Fruit fly (Drosophila melanogaster): ENCODE results near the gene Sos.

Gene Sos

dm6 chr2L:13778648-13779047, 35.0 kb upstream of the Sos start (continued):
- TF ChIP-seq CG2129 (GFP tag; IDR thresholded peaks at IDR 0.05; ENCODE audit: partially characterized antibody) (no peak), hkb (optimal IDR thresholded peaks at IDR 0.05) (no peak), hkb (GFP tag; IDR thresholded peaks at IDR 0.05) (peak; percentile 69), CG3407 (GFP tag; optimal IDR thresholded peaks at IDR 0.05) (peak; percentile 49), Dad (GFP tag; optimal IDR thresholded peaks at IDR 0.05) (peak; percentile 43), lbe (GFP tag; optimal IDR thresholded peaks at IDR 0.05) (no peak), CG18476 (GFP tag; optimal IDR thresholded peaks at IDR 0.05) (peak; percentile 54), B-H1 (GFP tag; IDR thresholded peaks at IDR 0.05) (peak; percentile 33; the same call in 1 of the 3 replicates), crol (GFP tag; IDR thresholded peaks at IDR 0.05) (no peak), Oaz (GFP tag; IDR thresholded peaks at IDR 0.05) (no peak), CG33557 (GFP tag; optimal IDR thresholded peaks at IDR 0.05) (no peak), CG8388 (GFP tag; optimal IDR thresholded peaks at IDR 0.05) (peak; percentile 60), sna (GFP tag; IDR thresholded peaks at IDR 0.05; ENCODE audit: partially characterized antibody) (no peak), inv (GFP tag; IDR thresholded peaks at IDR 0.05; ENCODE audit: partially characterized antibody) (no peak), gsb (GFP tag; IDR thresholded peaks at IDR 0.05) (no peak), CG7963 (GFP tag; IDR thresholded peaks at IDR 0.05; ENCODE audit: partially characterized antibody) (no peak), gcm2 (GFP tag; optimal IDR thresholded peaks at IDR 0.05) (no peak), jumu (GFP tag; optimal IDR thresholded peaks at IDR 0.05) (no peak), dpn (GFP tag; optimal IDR thresholded peaks at IDR 0.05) (peak; percentile 49 to 63), CG11093 (GFP tag; IDR thresholded peaks at IDR 0.05) (no peak), CG9876 (GFP tag; optimal IDR thresholded peaks at IDR 0.05) (no peak), CG1024 (GFP tag; IDR thresholded peaks at IDR 0.05) (no peak; the same call in 1 of the 2 replicates), CG3838 (GFP tag; optimal IDR thresholded peaks at IDR 0.05) (no peak), pum (GFP tag; optimal IDR thresholded peaks at IDR 0.05) (peak; percentile 41), Ssrp (tag; optimal IDR thresholded peaks at IDR 0.05) (peak; percentile 66), mld (GFP tag; IDR thresholded peaks at IDR 0.05; ENCODE audit: partially characterized antibody) (no peak), grau (tag; optimal IDR thresholded peaks at IDR 0.05) (peak; percentile 80), scrt (GFP tag; optimal IDR thresholded peaks at IDR 0.05) (peak; percentile 13), CG13287 (GFP tag; IDR thresholded peaks at IDR 0.05; ENCODE audit: partially characterized antibody) (no peak), H15 (GFP tag; IDR thresholded peaks at IDR 0.05) (no peak), BtbVII (GFP tag; optimal IDR thresholded peaks at IDR 0.05) (no peak), fd64A (GFP tag; optimal IDR thresholded peaks at IDR 0.05) (no peak), gro (GFP tag; optimal IDR thresholded peaks at IDR 0.05) (peak; percentile 62), bbx (GFP tag; IDR thresholded peaks at IDR 0.05; ENCODE audit: partially characterized antibody) (no peak), Xrp1 (GFP tag; IDR thresholded peaks at IDR 0.05) (no peak), Dref (GFP tag; IDR thresholded peaks at IDR 0.05) (no peak), Hr51 (GFP tag; optimal IDR thresholded peaks at IDR 0.05) (peak; percentile 18 to 83), tup (GFP tag; optimal IDR thresholded peaks at IDR 0.05) (no peak), Opbp (GFP tag; IDR thresholded peaks at IDR 0.05; ENCODE audit: partially characterized antibody) (no peak), CG2116 (GFP tag; optimal IDR thresholded peaks at IDR 0.05) (peak; percentile 29), tgo (GFP tag; IDR thresholded peaks at IDR 0.05) (0 out of 3 replicates have a peak, but pooled peaks have one; percentile 24), CG12744 (GFP tag; optimal IDR thresholded peaks at IDR 0.05) (no peak), CG12104 (GFP tag; optimal IDR thresholded peaks at IDR 0.05) (peak; percentile 51), lov (optimal IDR thresholded peaks at IDR 0.05) (no peak), lov (GFP tag; IDR thresholded peaks at IDR 0.05) (no peak), Hand (GFP tag; optimal IDR thresholded peaks at IDR 0.05) (peak; percentile 28), Mes4 (GFP tag; optimal IDR thresholded peaks at IDR 0.05) (peak; percentile 6), CG6254 (GFP tag; optimal IDR thresholded peaks at IDR 0.05) (no peak), Aef1 (GFP tag; IDR thresholded peaks at IDR 0.05) (peak; percentile 59), CG1792 (GFP tag; optimal IDR thresholded peaks at IDR 0.05) (peak; percentile 14), ac (GFP tag; optimal IDR thresholded peaks at IDR 0.05) (no peak)
